Fruit fly (Drosophila melanogaster): ENCODE data around the gene CG4440.

CG4440 gene

dm6 chr2L:16374691-16375090 is 45.0 kb downstream of the CG4440 start (continued):
- no peak for TF ChIP-seq Sox102F (GFP tag; optimal IDR thresholded peaks at IDR 0.05)
- TF ChIP-seq knrl (GFP tag; IDR thresholded peaks at IDR 0.05; ENCODE audit: partially characterized antibody) = no peak
- TF ChIP-seq toy (GFP tag; IDR thresholded peaks at IDR 0.05) = no peak
